Worm (Caenorhabditis elegans): ENCODE results near the gene str-188.

Gene str-188

ce11 chrV:9689364-9689763 lies 27.1 kb upstream of the str-188 start:
- TF ChIP-seq sox-4 (tag; optimal IDR thresholded peaks at IDR 0.05) (no peak), ceh-2 (tag; optimal IDR thresholded peaks at IDR 0.05) (no peak), pax-1 (tag; optimal IDR thresholded peaks at IDR 0.05) (no peak), ceh-22 (tag; optimal IDR thresholded peaks at IDR 0.05) (no peak)

ce11 chrV:9690099-9690572 lies 26.4 kb upstream of the str-188 start, which contains the start of gene rbx-1:
Gene rbx-1, minus strand, starts transcription at chrV:9690522.
- no peak for TF ChIP-seq elt-4 (tag; optimal IDR thresholded peaks at IDR 0.05)

- TF ChIP-seq pat-9 (tag; optimal IDR thresholded peaks at IDR 0.05) = no peak
- no peak for TF ChIP-seq pha-4 (tag; optimal IDR thresholded peaks at IDR 0.05)
- no peak for TF ChIP-seq ceh-48 (tag; optimal IDR thresholded peaks at IDR 0.05)
- TF ChIP-seq unc-55 (GFP tag; optimal IDR thresholded peaks at IDR 0.05) = peak; percentile 33
- no peak for TF ChIP-seq fax-1 (tag; optimal IDR thresholded peaks at IDR 0.05)
- TF ChIP-seq pqm-1 (tag; optimal IDR thresholded peaks at IDR 0.05) = no peak
- peak; percentile 12 for TF ChIP-seq ceh-30 (tag; optimal IDR thresholded peaks at IDR 0.05)
- no peak for TF ChIP-seq unc-86 (tag; optimal IDR thresholded peaks at IDR 0.05)
- TF ChIP-seq nfya-1 (tag; optimal IDR thresholded peaks at IDR 0.05) = peak; percentile 40
- TF ChIP-seq elt-4 (tag; optimal IDR thresholded peaks at IDR 0.05) = no peak
Measured at ce11 chrV:9690728-9691127, 25.8 kb upstream of the str-188 start.

DNA sequence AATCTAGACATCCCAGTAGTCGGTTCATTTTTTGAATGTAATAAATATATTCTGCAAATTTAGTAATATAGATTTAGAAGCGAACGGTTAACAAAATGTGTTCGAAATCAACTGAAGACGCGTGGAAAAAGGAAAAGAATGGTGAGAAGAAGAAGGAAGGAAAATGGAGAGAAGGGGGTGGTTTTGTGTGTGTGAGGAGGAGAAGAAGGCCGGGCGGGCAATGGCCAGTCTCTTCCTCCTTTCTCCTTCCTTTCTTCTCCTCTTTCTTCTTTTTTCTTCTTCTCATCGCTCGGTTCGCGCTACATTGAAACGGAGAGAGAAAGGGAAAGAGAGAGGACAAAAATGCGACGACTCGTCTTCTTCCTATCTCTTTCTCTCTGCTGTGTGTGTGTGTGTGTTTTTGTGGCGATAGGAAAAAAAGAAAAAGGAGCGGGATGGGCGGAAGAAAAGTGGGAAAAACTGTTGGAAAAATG lies 24.4 kb upstream of the str-188 start, which contains the start of gene ztf-9:
Gene ztf-9 (minus strand): TSS at position 51 of the 473 bp plus-strand sequence.
- TF ChIP-seq ceh-34 (tag; optimal IDR thresholded peaks at IDR 0.05) (peak; percentile 53), ref-2 (tag; optimal IDR thresholded peaks at IDR 0.05) (peak; percentile 22), C08G9.2 (tag; optimal IDR thresholded peaks at IDR 0.05) (no peak), ets-4 (tag; optimal IDR thresholded peaks at IDR 0.05) (peak; percentile 11), ceh-48 (tag; optimal IDR thresholded peaks at IDR 0.05) (peak; percentile 11), unc-42 (tag; optimal IDR thresholded peaks at IDR 0.05) (peak; percentile 15), syd-9 (tag; optimal IDR thresholded peaks at IDR 0.05) (no peak), che-1 (tag; optimal IDR thresholded peaks at IDR 0.05) (peak; percentile 39), elt-2 (tag; optimal IDR thresholded peaks at IDR 0.05) (peak; percentile 6), ceh-19 (GFP tag; optimal IDR thresholded peaks at IDR 0.05) (no peak), ceh-31 (tag; optimal IDR thresholded peaks at IDR 0.05) (peak; percentile 84), pros-1 (tag; optimal IDR thresholded peaks at IDR 0.05) (peak; percentile 83), pha-4 (tag; optimal IDR thresholded peaks at IDR 0.05) (no peak), mec-3 (tag; optimal IDR thresholded peaks at IDR 0.05; ENCODE audit: borderline replicate concordance) (no peak), hlh-6 (tag; optimal IDR thresholded peaks at IDR 0.05) (no peak), tbx-7 (tag; optimal IDR thresholded peaks at IDR 0.05) (no peak), ceh-2 (tag; optimal IDR thresholded peaks at IDR 0.05) (no peak), ceh-14 (tag; optimal IDR thresholded peaks at IDR 0.05) (peak; percentile 32), nfya-1 (tag; optimal IDR thresholded peaks at IDR 0.05) (peak; percentile 84), unc-55 (GFP tag; optimal IDR thresholded peaks at IDR 0.05) (no peak), tbx-2 (tag; optimal IDR thresholded peaks at IDR 0.05) (peak; percentile 80), unc-86 (tag; optimal IDR thresholded peaks at IDR 0.05) (no peak), ceh-18 (tag; optimal IDR thresholded peaks at IDR 0.05) (peak; percentile 82), K02D7.2 (tag; optimal IDR thresholded peaks at IDR 0.05) (no peak), F13H6.1 (tag; optimal IDR thresholded peaks at IDR 0.05) (peak; percentile 18), ceh-45 (GFP tag; IDR thresholded peaks at IDR 0.05) (no peak), fkh-6 (tag; optimal IDR thresholded peaks at IDR 0.05) (no peak), rnt-1 (tag; optimal IDR thresholded peaks at IDR 0.05) (peak; percentile 21), sox-4 (tag; optimal IDR thresholded peaks at IDR 0.05) (peak; percentile 17), pha-2 (tag; optimal IDR thresholded peaks at IDR 0.05) (no peak)

Measured in whole organism, late embryonic.